Fruit fly (Drosophila melanogaster): Measurements from ENCODE around the gene Or22a.

The Or22a gene

DNA sequence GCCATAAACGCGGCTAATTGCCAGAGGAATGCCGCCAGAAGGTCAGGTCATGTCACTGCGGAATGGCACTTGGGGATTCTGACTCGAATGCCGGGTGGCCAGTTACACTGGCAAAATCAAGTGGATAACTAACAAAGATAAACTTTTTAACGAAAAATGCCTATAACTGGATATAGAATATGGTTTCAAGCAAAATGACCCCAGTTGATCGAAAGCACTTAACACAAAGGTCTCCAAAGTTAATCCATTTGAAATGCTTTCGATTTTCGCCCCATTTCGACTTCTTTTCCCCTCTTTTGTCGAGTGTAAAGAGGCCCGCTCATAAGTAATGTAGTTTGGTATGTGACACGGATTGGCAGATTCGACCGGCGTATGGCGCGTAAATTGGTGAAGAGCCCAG lies 48.3 kb downstream of the Or22a start (continued):
- TF ChIP-seq CG10669 (GFP tag; optimal IDR thresholded peaks at IDR 0.05) (no peak), lz (GFP tag; optimal IDR thresholded peaks at IDR 0.05) (peak; percentile 44), spab (GFP tag; optimal IDR thresholded peaks at IDR 0.05) (no peak), svp (GFP tag) (peak; percentile 85), Hr38 (GFP tag; optimal IDR thresholded peaks at IDR 0.05) (no peak), CG34406 (GFP tag; optimal IDR thresholded peaks at IDR 0.05) (peak; percentile 58)

DNA sequence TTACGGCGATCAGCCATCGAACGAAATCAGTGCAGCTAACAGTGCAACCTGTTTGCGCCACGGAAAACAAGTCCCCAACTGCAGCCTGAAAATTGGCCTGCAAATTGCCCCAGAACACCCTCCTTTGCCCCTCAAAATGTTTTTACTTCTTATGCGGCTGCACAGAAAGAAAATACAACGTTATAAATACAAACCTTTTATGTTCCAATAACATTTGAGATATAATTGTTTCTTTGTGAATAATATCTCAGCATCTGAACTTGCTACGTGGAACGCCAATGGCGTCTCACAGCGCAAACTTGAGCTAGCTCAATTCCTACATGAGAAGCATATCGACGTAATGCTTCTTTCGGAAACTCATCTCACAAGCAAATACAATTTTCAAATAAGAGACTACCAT lies 50.2 kb downstream of the Or22a start:
- peak; percentile 43 for TF ChIP-seq Hr39 (GFP tag; optimal IDR thresholded peaks at IDR 0.05)
- peak; percentile 6 for TF ChIP-seq CG34406 (GFP tag; optimal IDR thresholded peaks at IDR 0.05)
- TF ChIP-seq svp (GFP tag) = peak; percentile 74
- TF ChIP-seq CG7368 (GFP tag; optimal IDR thresholded peaks at IDR 0.05) = peak; percentile 34
- TF ChIP-seq Smox (GFP tag; optimal IDR thresholded peaks at IDR 0.05) = peak; percentile 9
- peak; percentile 10 for TF ChIP-seq topi (GFP tag; optimal IDR thresholded peaks at IDR 0.05)
- TF ChIP-seq cyc (GFP tag; optimal IDR thresholded peaks at IDR 0.05) = peak; percentile 37
- peak; percentile 3 for TF ChIP-seq CG11762 (GFP tag; optimal IDR thresholded peaks at IDR 0.05; ENCODE audit: insufficient read depth)
- peak; percentile 1 for TF ChIP-seq achi (GFP tag; optimal IDR thresholded peaks at IDR 0.05)
- TF ChIP-seq CG11902 (GFP tag; optimal IDR thresholded peaks at IDR 0.05) = peak; percentile 20
- peak; percentile 27 for TF ChIP-seq CG3919 (GFP tag; optimal IDR thresholded peaks at IDR 0.05)
- peak; percentile 55 for TF ChIP-seq Met (GFP tag; optimal IDR thresholded peaks at IDR 0.05)
